Worm (Caenorhabditis elegans) whole organism, L3 larva: ENCODE results near the gene fbxb-81.

Experiments used
- R02D3.7 ChIP-seq: fragments of 150-350 bp; optimal IDR thresholded peaks from 2 replicates; lab custom pipeline; 2014; ENCODE audit warnings: missing biosample characterization, missing genetic modification characterization
- ZK546.5 ChIP-seq: sonication (generic microtip); optimal IDR thresholded peaks from 2 replicates; lab custom pipeline; 2017; ENCODE audit warnings: missing biosample characterization, missing genetic modification characterization
- aly-2 ChIP-seq: fragments of 150-350 bp; optimal IDR thresholded peaks from 2 replicates; lab custom pipeline; 2014; ENCODE audit warnings: missing biosample characterization, missing genetic modification characterization
- ama-1 ChIP-seq: fragments of 150-350 bp; optimal IDR thresholded peaks from 2 replicates; lab custom pipeline; 2018
- ceh-16 ChIP-seq: sonication (generic microtip); optimal IDR thresholded peaks from 2 replicates; lab custom pipeline; 2017; ENCODE audit warnings: missing biosample characterization, missing genetic modification characterization
- ceh-28 ChIP-seq: fragments of 150-350 bp; optimal IDR thresholded peaks from 2 replicates; lab custom pipeline; 2014; ENCODE audit warnings: missing biosample characterization, missing genetic modification reagents, missing genetic modification characterization
- ceh-82 ChIP-seq: fragments of 150-350 bp; optimal IDR thresholded peaks from 2 replicates; lab custom pipeline; 2014; ENCODE audit warnings: missing biosample characterization, missing genetic modification characterization
- ceh-9 ChIP-seq: sonication (generic microtip); optimal IDR thresholded peaks from 2 replicates; lab custom pipeline; 2018; ENCODE audit warnings: missing biosample characterization, missing genetic modification characterization
- daf-12 ChIP-seq: fragments of 150-350 bp; optimal IDR thresholded peaks from 2 replicates; lab custom pipeline; 2014; ENCODE audit warnings: missing biosample characterization, missing genetic modification reagents, missing genetic modification characterization
- egl-27 ChIP-seq: sonication (generic microtip); optimal IDR thresholded peaks from 4 replicates; lab custom pipeline; 2017; ENCODE audit warnings: missing biosample characterization, missing genetic modification reagents, missing genetic modification characterization
- egl-5 ChIP-seq: fragments of 150-350 bp; optimal IDR thresholded peaks from 2 replicates; lab custom pipeline; 2017; ENCODE audit warnings: missing biosample characterization, missing genetic modification reagents, missing genetic modification characterization, inconsistent platforms
- elt-1 ChIP-seq: fragments of 150-350 bp; optimal IDR thresholded peaks from 2 replicates; lab custom pipeline; 2014; ENCODE audit warnings: missing biosample characterization, missing genetic modification characterization
- elt-2 ChIP-seq: sonication (generic microtip); optimal IDR thresholded peaks from 2 replicates; lab custom pipeline; 2016; ENCODE audit warnings: missing genetic modification reagents, mild to moderate bottlenecking, missing genetic modification characterization, missing compliant biosample characterization
- elt-3 ChIP-seq, 3 experiments: fragments of 150-350 bp in 1 of 3; sonication (generic microtip) in 2 of 3; optimal IDR thresholded peaks; 2 replicates in 2 of 3; 4 replicates in 1 of 3; lab custom pipeline; 2014 to 2017; ENCODE audit warnings: missing biosample characterization in 3 of 3, missing genetic modification characterization in 3 of 3
- eor-1 ChIP-seq, 2 experiments: fragments of 150-350 bp; optimal IDR thresholded peaks; 2 replicates each; lab custom pipeline; 2014 to 2018; ENCODE audit warnings: missing biosample characterization in 2 of 2, missing genetic modification characterization in 2 of 2
- fkh-10 ChIP-seq: sonication (generic microtip); optimal IDR thresholded peaks from 2 replicates; lab custom pipeline; 2017; ENCODE audit warnings: missing biosample characterization, missing genetic modification reagents, missing genetic modification characterization
- fkh-2 ChIP-seq: fragments of 150-350 bp; optimal IDR thresholded peaks from 2 replicates; lab custom pipeline; 2014; ENCODE audit warnings: missing biosample characterization, missing genetic modification reagents, missing genetic modification characterization
- fos-1 ChIP-seq: fragments of 150-350 bp; optimal IDR thresholded peaks from 2 replicates; lab custom pipeline; 2014; ENCODE audit warnings: missing biosample characterization, missing genetic modification characterization
- hmg-11 ChIP-seq: sonication (generic microtip); optimal IDR thresholded peaks from 2 replicates; lab custom pipeline; 2016; ENCODE audit warnings: missing genetic modification characterization, missing compliant biosample characterization
- jun-1 ChIP-seq: fragments of 150-350 bp; optimal IDR thresholded peaks from 2 replicates; lab custom pipeline; 2014; ENCODE audit warnings: missing biosample characterization, missing genetic modification reagents, missing genetic modification characterization
- lin-15B ChIP-seq: fragments of 150-350 bp; optimal IDR thresholded peaks from 2 replicates; lab custom pipeline; 2014; ENCODE audit warnings: missing biosample characterization, missing genetic modification characterization
- lin-39 ChIP-seq: fragments of 150-350 bp; optimal IDR thresholded peaks from 2 replicates; lab custom pipeline; 2018; ENCODE audit warnings: missing biosample characterization, missing genetic modification reagents, missing genetic modification characterization
- lsy-12 ChIP-seq: sonication (generic microtip); optimal IDR thresholded peaks from 2 replicates; lab custom pipeline; 2016; ENCODE audit warnings: mild to moderate bottlenecking, missing genetic modification characterization, missing compliant biosample characterization
- mdl-1 ChIP-seq: fragments of 150-350 bp; optimal IDR thresholded peaks from 2 replicates; lab custom pipeline; 2014; ENCODE audit warnings: missing biosample characterization, missing genetic modification characterization
- mml-1 ChIP-seq: fragments of 150-350 bp; sonication (generic microtip); optimal IDR thresholded peaks from 3 replicates; lab custom pipeline; 2014; ENCODE audit warnings: missing biosample characterization, missing genetic modification characterization
- nfya-1 ChIP-seq: sonication (generic microtip); optimal IDR thresholded peaks from 2 replicates; lab custom pipeline; 2017; ENCODE audit warnings: missing genetic modification characterization, mild to moderate bottlenecking, missing compliant biosample characterization, antibody characterized with exemption, moderate library complexity; ENCODE audit not compliant: insufficient read depth
- nhr-11 ChIP-seq: fragments of 150-350 bp; optimal IDR thresholded peaks from 2 replicates; lab custom pipeline; 2014; ENCODE audit warnings: missing biosample characterization, missing genetic modification characterization
- nhr-12 ChIP-seq: fragments of 150-350 bp; optimal IDR thresholded peaks from 2 replicates; lab custom pipeline; 2014; ENCODE audit warnings: missing biosample characterization, missing genetic modification characterization
- nhr-23 ChIP-seq: fragments of 150-350 bp; optimal IDR thresholded peaks from 2 replicates; lab custom pipeline; 2014; ENCODE audit warnings: missing biosample characterization, missing genetic modification reagents, missing genetic modification characterization
- nhr-237 ChIP-seq: fragments of 150-350 bp; optimal IDR thresholded peaks from 2 replicates; lab custom pipeline; 2014; ENCODE audit warnings: missing biosample characterization, missing genetic modification characterization
- nhr-25 ChIP-seq: sonication (generic microtip); optimal IDR thresholded peaks from 2 replicates; lab custom pipeline; 2017; ENCODE audit warnings: missing biosample characterization, missing genetic modification characterization
- nhr-28 ChIP-seq: fragments of 150-350 bp; optimal IDR thresholded peaks from 2 replicates; lab custom pipeline; 2014; ENCODE audit warnings: missing biosample characterization, missing genetic modification characterization
- nhr-43 ChIP-seq: sonication (generic microtip); optimal IDR thresholded peaks from 2 replicates; lab custom pipeline; 2016; ENCODE audit warnings: mild to moderate bottlenecking, missing genetic modification characterization, missing compliant biosample characterization; ENCODE audit not compliant: poor library complexity, severe bottlenecking
- nhr-67 ChIP-seq: fragments of 150-350 bp; optimal IDR thresholded peaks from 2 replicates; lab custom pipeline; 2014; ENCODE audit warnings: missing biosample characterization, missing genetic modification characterization
- nhr-76 ChIP-seq: fragments of 150-350 bp; sonication (generic microtip); optimal IDR thresholded peaks from 5 replicates; lab custom pipeline; 2014; ENCODE audit warnings: missing biosample characterization, missing genetic modification characterization
- nhr-77 ChIP-seq: fragments of 150-350 bp; optimal IDR thresholded peaks from 2 replicates; lab custom pipeline; 2014; ENCODE audit warnings: missing biosample characterization, missing genetic modification characterization
- pha-4 ChIP-seq: fragments of 150-350 bp; optimal IDR thresholded peaks from 2 replicates; lab custom pipeline; 2014; ENCODE audit warnings: missing biosample characterization, missing genetic modification reagents, missing genetic modification characterization
- pqm-1 ChIP-seq: fragments of 150-350 bp; optimal IDR thresholded peaks from 2 replicates; lab custom pipeline; 2017; ENCODE audit warnings: missing biosample characterization, missing genetic modification characterization, inconsistent platforms
- skn-1 ChIP-seq: fragments of 150-350 bp; optimal IDR thresholded peaks from 2 replicates; lab custom pipeline; 2014; ENCODE audit warnings: missing biosample characterization, missing genetic modification characterization
- snpc-4 ChIP-seq: fragments of 150-350 bp; optimal IDR thresholded peaks from 2 replicates; lab custom pipeline; 2014; ENCODE audit warnings: missing biosample characterization, missing genetic modification characterization
- unc-39 ChIP-seq: sonication (generic microtip); optimal IDR thresholded peaks from 4 replicates; lab custom pipeline; 2017; ENCODE audit warnings: missing biosample characterization, missing genetic modification characterization
- unc-62 ChIP-seq: fragments of 150-350 bp; sonication (generic microtip); optimal IDR thresholded peaks from 4 replicates; lab custom pipeline; 2014; ENCODE audit warnings: missing biosample characterization, missing genetic modification reagents, missing genetic modification characterization
- zag-1 ChIP-seq: fragments of 150-350 bp; optimal IDR thresholded peaks from 2 replicates; lab custom pipeline; 2014; ENCODE audit warnings: missing biosample characterization, missing genetic modification characterization
- ztf-11 ChIP-seq: fragments of 150-350 bp; optimal IDR thresholded peaks from 2 replicates; lab custom pipeline; 2014; ENCODE audit warnings: missing biosample characterization, missing genetic modification characterization
- ztf-4 ChIP-seq: fragments of 150-350 bp; optimal IDR thresholded peaks from 2 replicates; lab custom pipeline; 2014; ENCODE audit warnings: missing biosample characterization, missing genetic modification characterization

The fbxb-81 gene

ce11 chrIII:143121-143520 is 2.1 kb upstream of the fbxb-81 start, which contains the start of gene fbxb-82:
Gene fbxb-82 (minus strand): TSS chrIII:143221.
- TF ChIP-seq jun-1 (tag; lab: Kevin White, UChicago) (no peak), snpc-4 (tag; lab: Kevin White, UChicago) (no peak), nhr-25 (tag; lab: Kevin White, UChicago) (no peak), lsy-12 (no peak), nhr-12 (tag; lab: Kevin White, UChicago) (no peak), egl-27 (tag; lab: Kevin White, UChicago) (no peak), unc-62 (GFP tag; lab: Kevin White, UChicago) (no peak), zag-1 (tag; lab: Kevin White, UChicago) (no peak), nhr-77 (tag; lab: Kevin White, UChicago) (no peak), lin-15B (tag; lab: Kevin White, UChicago) (no peak), nhr-67 (tag; lab: Kevin White, UChicago) (no peak), elt-1 (tag; lab: Kevin White, UChicago) (no peak), egl-5 (no peak), mdl-1 (tag; lab: Kevin White, UChicago) (no peak), daf-12 (tag; lab: Kevin White, UChicago) (no peak)

- TF ChIP-seq nhr-12 (tag; lab: Kevin White, UChicago), result no peak
These were observed 6.8 kb downstream of the fbxb-81 start, which contains the start of gene pals-25 for ce11 chrIII:134194-134593. Gene pals-25 (plus strand): TSS chrIII:134494.

DNA sequence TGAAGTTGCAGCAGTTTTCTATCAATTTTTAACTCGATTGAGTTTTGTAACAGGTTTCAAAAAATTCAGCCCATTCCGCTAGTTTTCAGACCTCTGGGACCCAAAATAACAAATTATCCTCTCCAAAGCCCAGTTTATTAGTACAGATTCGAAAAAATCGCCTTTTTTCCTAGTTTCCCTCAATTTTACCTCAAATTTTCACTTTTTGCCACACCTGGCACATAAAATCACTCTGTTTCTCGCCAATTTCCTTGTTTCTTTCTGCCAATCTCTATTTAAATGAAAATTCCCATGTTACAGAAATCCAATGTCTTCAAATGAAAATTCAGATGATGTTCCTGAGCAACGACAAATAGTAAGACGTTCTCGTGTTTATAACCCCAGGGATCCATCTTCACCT is 8.9 kb downstream of the fbxb-81 start, which contains the start of gene pals-22:
TSS of gene pals-22 (plus strand) at position 301 of the 400 bp plus-strand sequence.
- TF ChIP-seq zag-1 (tag; lab: Kevin White, UChicago) (no peak), ceh-28 (tag; lab: Kevin White, UChicago) (no peak), nhr-237 (no peak), unc-62 (GFP tag; lab: Kevin White, UChicago) (no peak), mdl-1 (tag; lab: Kevin White, UChicago) (no peak), ceh-9 (no peak), unc-39 (tag; lab: Kevin White, UChicago) (no peak), R02D3.7 (no peak), nhr-25 (tag; lab: Kevin White, UChicago) (no peak), egl-5 (no peak), ztf-11 (tag; lab: Kevin White, UChicago) (no peak), ZK546.5 (tag; lab: Kevin White, UChicago) (no peak)

- TF ChIP-seq hmg-11 (tag; lab: Kevin White, UChicago), result peak; percentile 18
- TF ChIP-seq egl-27 (tag; lab: Kevin White, UChicago), result no peak
- TF ChIP-seq egl-5, result peak; percentile 71
- peak; percentile 82 for TF ChIP-seq pha-4 (tag; lab: Kevin White, UChicago)
- TF ChIP-seq nhr-12 (tag; lab: Kevin White, UChicago), result no peak
- TF ChIP-seq eor-1 (tag; optimal IDR thresholded peaks at IDR 0.05; lab: Kevin White, UChicago), result no peak
- no peak for TF ChIP-seq nhr-25 (tag; lab: Kevin White, UChicago)
- no peak for TF ChIP-seq nhr-67 (tag; lab: Kevin White, UChicago)
- peak; percentile 9 for TF ChIP-seq nhr-77 (tag; lab: Kevin White, UChicago)
- peak; percentile 13 for TF ChIP-seq jun-1 (tag; lab: Kevin White, UChicago)
- TF ChIP-seq pqm-1 (tag; lab: Kevin White, UChicago), result no peak
- peak; percentile 61 for TF ChIP-seq nhr-23
- TF ChIP-seq R02D3.7, result no peak
- no peak for TF ChIP-seq fos-1 (tag; lab: Kevin White, UChicago)
- TF ChIP-seq fkh-2 (tag; lab: Kevin White, UChicago), result no peak
- no peak for TF ChIP-seq nhr-28 (tag; lab: Kevin White, UChicago)
- TF ChIP-seq fkh-10, result peak; percentile 12
- no peak for TF ChIP-seq ceh-9
- TF ChIP-seq aly-2 (tag; lab: Kevin White, UChicago), result no peak
- no peak for TF ChIP-seq skn-1 (tag; lab: Kevin White, UChicago)
- TF ChIP-seq nhr-237, result no peak
- no peak for TF ChIP-seq ZK546.5 (tag; lab: Kevin White, UChicago)
- no peak for TF ChIP-seq ceh-28 (tag; lab: Kevin White, UChicago)
- no peak for TF ChIP-seq nhr-76 (tag; lab: Kevin White, UChicago)
- TF ChIP-seq elt-1 (tag; lab: Kevin White, UChicago), result no peak
- no peak for TF ChIP-seq unc-62 (GFP tag; lab: Kevin White, UChicago)
- no peak for TF ChIP-seq elt-3 (tag; optimal IDR thresholded peaks at IDR 0.05; lab: Kevin White, UChicago)
- TF ChIP-seq mml-1, result no peak
- TF ChIP-seq ama-1, result no peak
- no peak for TF ChIP-seq nhr-43 (tag; lab: Kevin White, UChicago)
- TF ChIP-seq zag-1 (tag; lab: Kevin White, UChicago), result no peak
- no peak for TF ChIP-seq ceh-16
- no peak for TF ChIP-seq lsy-12
- peak; percentile 70 for TF ChIP-seq nfya-1 (tag; lab: Kevin White, UChicago)
- no peak for TF ChIP-seq ztf-11 (tag; lab: Kevin White, UChicago)
- TF ChIP-seq daf-12 (tag; lab: Kevin White, UChicago), result no peak
- TF ChIP-seq lin-39, result peak; percentile 82
- no peak for TF ChIP-seq nhr-11
- TF ChIP-seq elt-2 (tag; lab: Kevin White, UChicago), result peak; percentile 33
- no peak for TF ChIP-seq ceh-82 (tag; lab: Kevin White, UChicago)
- TF ChIP-seq ztf-4 (tag; lab: Kevin White, UChicago), result no peak
These were observed 9.4 kb downstream of the fbxb-81 start for ce11 chrIII:131627-132026.
